Fruit fly (Drosophila melanogaster): ENCODE data around the gene CG11327.
A peak's percentile ranks its signal among the peaks of the same experiment; 100 is the strongest.

- TF ChIP-seq Mnt (GFP tag; optimal IDR thresholded peaks at IDR 0.05): peak; percentile 64
- no peak for TF ChIP-seq Hr96 (GFP tag; optimal IDR thresholded peaks at IDR 0.05)
- peak; percentile 39 for TF ChIP-seq bab1 (GFP tag; optimal IDR thresholded peaks at IDR 0.05)
- peak; percentile 11 for TF ChIP-seq CG33017 (tag; optimal IDR thresholded peaks at IDR 0.05)
- TF ChIP-seq pad (GFP tag; optimal IDR thresholded peaks at IDR 0.05): peak; percentile 97
- TF ChIP-seq CG1620 (GFP tag; optimal IDR thresholded peaks at IDR 0.05): peak; percentile 66
- peak; percentile 79 for TF ChIP-seq CG7045 (GFP tag; optimal IDR thresholded peaks at IDR 0.05)
- TF ChIP-seq CG14711 (tag; optimal IDR thresholded peaks at IDR 0.05): peak; percentile 61
Observed at dm6 chr2L:6673211-6674012, 13.1 kb downstream of the CG11327 start, which contains the start of gene Spn27A.
